Worm (Caenorhabditis elegans) whole organism, L1 larva: ENCODE results near the gene F54D5.17.

Experiments used
- C04F5.9 ChIP-seq: sonication (generic microtip); optimal IDR thresholded peaks from 2 replicates; lab custom pipeline; 2016; ENCODE audit warnings: missing genetic modification characterization, missing compliant biosample characterization
- C16A3.4 ChIP-seq: fragments of 150-350 bp; optimal IDR thresholded peaks from 2 replicates; lab custom pipeline; 2014; ENCODE audit warnings: missing biosample characterization, missing genetic modification characterization
- F16B12.6 ChIP-seq: fragments of 150-350 bp; optimal IDR thresholded peaks from 2 replicates; lab custom pipeline; 2014; ENCODE audit warnings: missing biosample characterization, missing genetic modification characterization
- Y116A8C.19 ChIP-seq: sonication (generic microtip); optimal IDR thresholded peaks from 2 replicates; lab custom pipeline; 2016; ENCODE audit warnings: missing compliant biosample characterization, missing genetic modification characterization, borderline replicate concordance
- alr-1 ChIP-seq: fragments of 200-800 bp; sonication (Bioruptor generic); optimal IDR thresholded peaks from 2 replicates; lab custom pipeline; 2018; ENCODE audit warnings: borderline replicate concordance, mild to moderate bottlenecking, missing genetic modification characterization, missing compliant biosample characterization
- blmp-1 ChIP-seq: fragments of 150-350 bp; optimal IDR thresholded peaks from 2 replicates; lab custom pipeline; 2014; ENCODE audit warnings: missing biosample characterization, missing genetic modification characterization
- ceh-63 ChIP-seq: fragments of 200-800 bp; sonication (Bioruptor generic); optimal IDR thresholded peaks from 2 replicates; lab custom pipeline; 2018; ENCODE audit warnings: mild to moderate bottlenecking, missing genetic modification characterization, missing compliant biosample characterization
- ceh-90 ChIP-seq: sonication (generic microtip); optimal IDR thresholded peaks from 2 replicates; lab custom pipeline; 2016; ENCODE audit warnings: missing genetic modification characterization, missing compliant biosample characterization
- ces-1 ChIP-seq: fragments of 150-350 bp; optimal IDR thresholded peaks from 2 replicates; lab custom pipeline; 2014; ENCODE audit warnings: missing biosample characterization, missing genetic modification reagents, missing genetic modification characterization
- efl-3 ChIP-seq: fragments of 200-800 bp; sonication (Bioruptor generic); optimal IDR thresholded peaks from 2 replicates; lab custom pipeline; 2018; ENCODE audit warnings: mild to moderate bottlenecking, missing genetic modification characterization, missing compliant biosample characterization
- egl-13 ChIP-seq: sonication (generic microtip); optimal IDR thresholded peaks from 2 replicates; lab custom pipeline; 2016; ENCODE audit warnings: missing genotype, missing genetic modification reagents, missing genetic modification characterization, missing compliant biosample characterization
- egl-27 ChIP-seq, 2 experiments: fragments of 150-350 bp in 1 of 2; sonication (generic microtip); optimal IDR thresholded peaks; 3 replicates each; lab custom pipeline; 2017 to 2018; ENCODE audit warnings: missing biosample characterization in 2 of 2, missing genetic modification characterization in 2 of 2, missing genetic modification reagents in 2 of 2
- elt-2 ChIP-seq: sonication (generic microtip); optimal IDR thresholded peaks from 2 replicates; lab custom pipeline; 2016; ENCODE audit warnings: missing genetic modification characterization, mild to moderate bottlenecking, inconsistent platforms, missing compliant biosample characterization, missing genetic modification reagents
- fkh-10 ChIP-seq: sonication (generic microtip); optimal IDR thresholded peaks from 2 replicates; lab custom pipeline; 2017; ENCODE audit warnings: missing biosample characterization, missing genetic modification reagents, missing genetic modification characterization
- fkh-4 ChIP-seq: sonication (generic microtip); optimal IDR thresholded peaks from 2 replicates; lab custom pipeline; 2016; ENCODE audit warnings: missing compliant biosample characterization, missing genetic modification characterization, borderline replicate concordance
- fos-1 ChIP-seq: fragments of 150-350 bp; optimal IDR thresholded peaks from 2 replicates; lab custom pipeline; 2014; ENCODE audit warnings: missing biosample characterization, missing genetic modification characterization
- grh-1 ChIP-seq: fragments of 200-800 bp; sonication (Bioruptor generic); IDR thresholded peaks from 2 replicates; pipeline ENCODE4 v1.3.6; 2022; ENCODE audit warnings: missing genetic modification reagents, missing genetic modification characterization, missing compliant biosample characterization
- hpl-2 ChIP-seq: fragments of 150-350 bp; optimal IDR thresholded peaks from 2 replicates; lab custom pipeline; 2014; ENCODE audit warnings: missing biosample characterization, missing genetic modification reagents, missing genetic modification characterization
- irx-1 ChIP-seq: sonication (generic microtip); optimal IDR thresholded peaks from 2 replicates; lab custom pipeline; 2016; ENCODE audit warnings: missing genetic modification characterization, missing compliant biosample characterization
- jun-1 ChIP-seq: fragments of 150-350 bp; optimal IDR thresholded peaks from 2 replicates; lab custom pipeline; 2014; ENCODE audit warnings: missing biosample characterization, missing genetic modification reagents, missing genetic modification characterization
- lin-13 ChIP-seq: fragments of 150-350 bp; optimal IDR thresholded peaks from 2 replicates; lab custom pipeline; 2014; ENCODE audit warnings: missing biosample characterization, missing genetic modification reagents, missing genetic modification characterization
- lin-15B ChIP-seq: fragments of 150-350 bp; sonication (generic microtip); optimal IDR thresholded peaks from 3 replicates; lab custom pipeline; 2014; ENCODE audit warnings: missing biosample characterization, missing genetic modification characterization
- lin-35 ChIP-seq, 2 experiments: fragments of 150-350 bp; optimal IDR thresholded peaks; 2 replicates each; lab custom pipeline; 2014; ENCODE audit warnings: missing biosample characterization in 2 of 2, missing genetic modification characterization in 2 of 2, missing genetic modification reagents in 2 of 2
- lin-39 ChIP-seq: fragments of 150-350 bp; optimal IDR thresholded peaks from 2 replicates; lab custom pipeline; 2014; ENCODE audit warnings: missing biosample characterization, missing genetic modification reagents, missing genetic modification characterization
- lir-3 ChIP-seq: sonication (generic microtip); optimal IDR thresholded peaks from 2 replicates; lab custom pipeline; 2016; ENCODE audit warnings: mild to moderate bottlenecking, missing genetic modification characterization, moderate library complexity, missing compliant biosample characterization; ENCODE audit not compliant: poor library complexity
- lsy-2 ChIP-seq, 2 experiments: fragments of 150-350 bp; optimal IDR thresholded peaks; 2 replicates each; lab custom pipeline; 2014; ENCODE audit warnings: missing biosample characterization in 2 of 2, missing genetic modification characterization in 2 of 2
- mdl-1 ChIP-seq, 2 experiments: fragments of 150-350 bp; optimal IDR thresholded peaks; 2 replicates each; lab custom pipeline; 2014 to 2017; ENCODE audit warnings: missing biosample characterization in 2 of 2, missing genetic modification characterization in 2 of 2, inconsistent platforms in 1 of 2
- mef-2 ChIP-seq: fragments of 150-350 bp; optimal IDR thresholded peaks from 2 replicates; lab custom pipeline; 2014; ENCODE audit warnings: missing biosample characterization, missing genetic modification characterization
- nhr-19 ChIP-seq: fragments of 200-800 bp; sonication (Bioruptor generic); conservative IDR thresholded peaks from 2 replicates; pipeline ENCODE4 v1.3.6; 2022; ENCODE audit warnings: missing genetic modification characterization, missing compliant biosample characterization
- nhr-20 ChIP-seq: sonication (generic microtip); optimal IDR thresholded peaks from 2 replicates; lab custom pipeline; 2016; ENCODE audit warnings: mild to moderate bottlenecking, missing genetic modification characterization, missing compliant biosample characterization
- nhr-237 ChIP-seq: fragments of 150-350 bp; optimal IDR thresholded peaks from 2 replicates; lab custom pipeline; 2014; ENCODE audit warnings: missing biosample characterization, missing genetic modification characterization
- nhr-47 ChIP-seq: sonication (generic microtip); optimal IDR thresholded peaks from 2 replicates; lab custom pipeline; 2016; ENCODE audit warnings: mild to moderate bottlenecking, missing genetic modification characterization, moderate library complexity, missing compliant biosample characterization
- nhr-85 ChIP-seq: sonication (generic microtip); peaks from one replicate; lab custom pipeline; 2016; ENCODE audit warnings: missing genetic modification characterization, inconsistent platforms, missing compliant biosample characterization
- pax-3 ChIP-seq: fragments of 200-800 bp; sonication (Bioruptor generic); optimal IDR thresholded peaks from 2 replicates; lab custom pipeline; 2018; ENCODE audit warnings: mild to moderate bottlenecking, missing genetic modification characterization, moderate library complexity, missing compliant biosample characterization
- pqm-1 ChIP-seq: sonication (generic microtip); optimal IDR thresholded peaks from 3 replicates; lab custom pipeline; 2017; ENCODE audit warnings: missing biosample characterization, missing genetic modification characterization
- rnt-1 ChIP-seq: sonication (generic microtip); optimal IDR thresholded peaks from 2 replicates; lab custom pipeline; 2016; ENCODE audit warnings: mild to moderate bottlenecking, missing genetic modification characterization, moderate library complexity, missing compliant biosample characterization
- skn-1 ChIP-seq: fragments of 150-350 bp; optimal IDR thresholded peaks from 2 replicates; lab custom pipeline; 2014; ENCODE audit warnings: missing biosample characterization, missing genetic modification characterization
- snu-23 ChIP-seq: sonication (generic microtip); optimal IDR thresholded peaks from 2 replicates; lab custom pipeline; 2016; ENCODE audit warnings: missing genetic modification characterization, missing compliant biosample characterization
- tbx-2 ChIP-seq: sonication (generic microtip); optimal IDR thresholded peaks from 2 replicates; lab custom pipeline; 2016; ENCODE audit warnings: missing genetic modification characterization, missing compliant biosample characterization
- unc-30 ChIP-seq: sonication (generic microtip); optimal IDR thresholded peaks from 2 replicates; lab custom pipeline; 2017; ENCODE audit warnings: missing biosample characterization, missing genetic modification characterization
- unc-62 ChIP-seq: fragments of 150-350 bp; optimal IDR thresholded peaks from 2 replicates; lab custom pipeline; 2014; ENCODE audit warnings: missing biosample characterization, missing genetic modification reagents, missing genetic modification characterization
- unc-86 ChIP-seq: sonication (generic microtip); optimal IDR thresholded peaks from 2 replicates; lab custom pipeline; 2016; ENCODE audit warnings: missing genetic modification characterization, missing compliant biosample characterization
- unc-98 ChIP-seq: fragments of 200-800 bp; sonication (Bioruptor generic); IDR thresholded peaks from 2 replicates; pipeline ENCODE4 v1.3.6; 2022; ENCODE audit warnings: missing genetic modification characterization, missing compliant biosample characterization
- zag-1 ChIP-seq: fragments of 150-350 bp; optimal IDR thresholded peaks from 2 replicates; lab custom pipeline; 2014; ENCODE audit warnings: missing biosample characterization, missing genetic modification characterization
- ztf-11 ChIP-seq, 2 experiments: sonication (generic microtip); optimal IDR thresholded peaks; 2 replicates each; lab custom pipeline; 2016 to 2017; ENCODE audit warnings: missing genetic modification characterization in 2 of 2, missing biosample characterization in 1 of 2, missing compliant biosample characterization in 1 of 2

Gene F54D5.17

ce11 chrII:11521300-11521699 lies 35.1 kb upstream of the F54D5.17 start, which contains the start of gene Y62F5A.10:
Gene Y62F5A.10, plus strand, starts transcription at chrII:11521600.
- TF ChIP-seq fkh-4 (no peak), snu-23 (GFP tag; lab: Kevin White, UChicago) (no peak), F16B12.6 (tag; lab: Kevin White, UChicago) (no peak), fos-1 (tag; lab: Kevin White, UChicago) (no peak), lin-15B (tag; lab: Kevin White, UChicago) (no peak), lir-3 (no peak), mdl-1 (tag; optimal IDR thresholded peaks at IDR 0.05; lab: Kevin White, UChicago) (no peak), unc-30 (tag; lab: Kevin White, UChicago) (no peak), mef-2 (tag; lab: Kevin White, UChicago) (no peak), grh-1 (GFP tag; lab: Robert Waterston, UW) (no peak), unc-86 (tag; lab: Kevin White, UChicago) (no peak), egl-27 (tag; optimal IDR thresholded peaks at IDR 0.05; lab: Kevin White, UChicago) (no peak), lin-39 (tag; lab: Kevin White, UChicago) (no peak), pax-3 (no peak), rnt-1 (tag; lab: Kevin White, UChicago) (no peak), skn-1 (tag; lab: Kevin White, UChicago) (no peak)

ce11 chrII:11526954-11527353 lies 29.5 kb upstream of the F54D5.17 start, which contains the start of gene age-1:
Gene age-1, minus strand, starts transcription at chrII:11527054.
- TF ChIP-seq mef-2 (tag; lab: Kevin White, UChicago) = no peak
- no peak for TF ChIP-seq alr-1 (tag; lab: Kevin White, UChicago)
- no peak for TF ChIP-seq pqm-1 (tag; lab: Kevin White, UChicago)
- TF ChIP-seq grh-1 (GFP tag; lab: Robert Waterston, UW) = no peak
- no peak for TF ChIP-seq nhr-237 (tag; lab: Kevin White, UChicago)
- no peak for TF ChIP-seq ztf-11 (tag; optimal IDR thresholded peaks at IDR 0.05; lab: Kevin White, UChicago)

ce11 chrII:11533716-11534115 lies 22.7 kb upstream of the F54D5.17 start, which contains the start of gene mdt-8:
Gene mdt-8, minus strand, starts transcription at chrII:11533816.
- TF ChIP-seq jun-1 (tag; lab: Kevin White, UChicago) = no peak
- TF ChIP-seq hpl-2 (GFP tag; lab: Kevin White, UChicago) = no peak
- TF ChIP-seq egl-27 (tag; optimal IDR thresholded peaks at IDR 0.05; lab: Kevin White, UChicago) = no peak
- no peak for TF ChIP-seq unc-62 (GFP tag; lab: Kevin White, UChicago)
- no peak for TF ChIP-seq ces-1 (GFP tag; lab: Kevin White, UChicago)
- no peak for TF ChIP-seq zag-1 (tag; lab: Kevin White, UChicago)

- TF ChIP-seq elt-2 (tag; lab: Kevin White, UChicago) = peak; percentile 42
- peak; percentile 10 for TF ChIP-seq efl-3 (GFP tag; lab: Kevin White, UChicago)
- TF ChIP-seq snu-23 (GFP tag; lab: Kevin White, UChicago) = peak; percentile 89
- TF ChIP-seq ceh-90 (tag; lab: Kevin White, UChicago) = peak; percentile 51
- peak; percentile 72 to 73 for TF ChIP-seq lsy-2 (tag; optimal IDR thresholded peaks at IDR 0.05; lab: Kevin White, UChicago)
- TF ChIP-seq C16A3.4 (tag; lab: Kevin White, UChicago) = peak; percentile 71
- TF ChIP-seq tbx-2 (tag; lab: Kevin White, UChicago) = peak; percentile 82
- TF ChIP-seq nhr-20 = peak; percentile 86
- TF ChIP-seq nhr-19 = peak; percentile 94
- TF ChIP-seq F16B12.6 (tag; lab: Kevin White, UChicago) = peak; percentile 32
- peak; percentile 59 for TF ChIP-seq lin-13 (GFP tag; lab: Kevin White, UChicago)
- peak; percentile 72 for TF ChIP-seq egl-13 (tag; lab: Kevin White, UChicago)
- peak; percentile 53 for TF ChIP-seq Y116A8C.19 (tag; lab: Kevin White, UChicago)
- peak; percentile 86 for TF ChIP-seq ceh-63 (GFP tag; lab: Kevin White, UChicago)
- peak; percentile 89 for TF ChIP-seq pax-3
- peak; percentile 81 for TF ChIP-seq fkh-10
- peak; percentile 74 for TF ChIP-seq nhr-85 (tag; lab: Kevin White, UChicago)
- peak; percentile 31 for TF ChIP-seq fos-1 (tag; lab: Kevin White, UChicago)
- TF ChIP-seq C04F5.9 (tag; lab: Kevin White, UChicago) = peak; percentile 47
- peak; percentile 78 to 92 for TF ChIP-seq lin-35 (GFP tag; optimal IDR thresholded peaks at IDR 0.05; lab: Kevin White, UChicago)
- TF ChIP-seq blmp-1 (tag; lab: Kevin White, UChicago) = peak; percentile 22
- peak; percentile 58 for TF ChIP-seq grh-1 (GFP tag; lab: Robert Waterston, UW)
- TF ChIP-seq nhr-47 = peak; percentile 92
- TF ChIP-seq irx-1 (tag; lab: Kevin White, UChicago) = peak; percentile 44
- peak; percentile 94 for TF ChIP-seq unc-98 (GFP tag; lab: Robert Waterston, UW)
Measured at ce11 chrII:11534429-11535099, 21.9 kb upstream of the F54D5.17 start, which contains the start of gene Y62F5A.12. Gene Y62F5A.12, minus strand, starts transcription at chrII:11534479.
